Fruit fly (Drosophila melanogaster) whole organism, prepupa: ENCODE measurements around the gene HtrA2.

Source experiments
- CG3919 ChIP-seq: fragments of 200-800 bp; sonication (Bioruptor generic); optimal IDR thresholded peaks from 3 replicates; lab custom pipeline; 2016; ENCODE audit warnings: missing biosample characterization, missing genetic modification characterization
- Lpt ChIP-seq: fragments of 200-800 bp; sonication (Bioruptor generic); optimal IDR thresholded peaks from 3 replicates; lab custom pipeline; 2016; ENCODE audit warnings: missing biosample characterization, missing genetic modification characterization
- Sox14 ChIP-seq: fragments of 200-800 bp; sonication (Bioruptor generic); optimal IDR thresholded peaks from 3 replicates; lab custom pipeline; 2016; ENCODE audit warnings: missing biosample characterization, missing genetic modification characterization
- ss ChIP-seq, 2 experiments: fragments of 200-800 bp; sonication (Bioruptor generic); optimal IDR thresholded peaks; 2 replicates in 1 of 2; 3 replicates in 1 of 2; lab custom pipeline; 2017 to 2018; ENCODE audit warnings: mild to moderate bottlenecking in 2 of 2, missing biosample characterization in 2 of 2, missing genetic modification characterization in 2 of 2, moderate library complexity in 1 of 2
- svp ChIP-seq: fragments of 200-800 bp; sonication (Bioruptor generic); peaks from one replicate; lab custom pipeline; 2016; ENCODE audit warnings: missing biosample characterization, missing genetic modification characterization

DNA sequence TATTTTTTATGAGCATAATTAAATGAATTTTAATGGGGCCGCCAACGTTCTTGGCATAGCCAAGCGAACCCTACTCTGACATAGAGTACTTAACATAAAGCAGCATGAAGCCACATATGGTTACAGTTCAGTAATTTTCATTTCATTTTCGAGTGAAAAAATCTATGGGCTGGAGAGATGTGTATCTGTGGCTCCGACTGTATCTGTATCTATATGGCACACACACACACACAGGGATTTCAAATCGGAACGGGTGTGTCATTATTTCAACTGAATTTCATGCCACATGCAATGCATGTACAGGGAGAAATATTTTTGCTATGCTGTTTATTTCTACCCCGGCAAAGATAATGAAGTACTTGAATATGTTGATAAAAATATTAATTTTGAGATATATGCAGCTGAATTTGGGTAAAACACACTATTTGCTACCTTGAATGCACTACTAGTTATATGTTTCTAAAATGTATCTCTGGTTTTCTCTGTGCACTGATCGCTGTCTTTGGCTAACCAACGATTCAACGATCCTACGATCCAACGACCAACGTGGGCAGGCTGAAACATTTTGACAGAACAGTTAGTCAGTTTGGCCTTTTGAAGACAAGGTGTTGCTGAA lies 44.2 kb downstream of the HtrA2 start:
- TF ChIP-seq ss (GFP tag; optimal IDR thresholded peaks at IDR 0.05; lab: Kevin White, UChicago), result peak in 1 of 2 experiments; percentile 13
- no peak for TF ChIP-seq CG3919
- no peak for TF ChIP-seq Lpt (GFP tag; lab: Kevin White, UChicago)
- TF ChIP-seq svp (GFP tag; lab: Kevin White, UChicago), result peak; percentile 58
- TF ChIP-seq Sox14, result no peak
